Fruit fly (Drosophila melanogaster) whole organism, adult: Measurements from ENCODE around the gene Cat.

Experiments
- CG12768 ChIP-seq: fragments of 200-800 bp; sonication (Bioruptor generic); optimal IDR thresholded peaks from 2 replicates; lab custom pipeline; 2017; ENCODE audit warnings: missing biosample characterization, missing genetic modification characterization, mild to moderate bottlenecking, moderate library complexity, missing genetic modification reagents
- CG1620 ChIP-seq: fragments of 200-800 bp; sonication (Bioruptor generic); optimal IDR thresholded peaks from 2 replicates; lab custom pipeline; 2016; ENCODE audit warnings: missing biosample characterization, missing genetic modification characterization
- CG33017 ChIP-seq: fragments of 200-800 bp; sonication (Bioruptor generic); optimal IDR thresholded peaks from 2 replicates; lab custom pipeline; 2018; ENCODE audit warnings: missing biosample characterization, mild to moderate bottlenecking, missing genetic modification characterization, moderate library complexity
- CG5204 ChIP-seq: fragments of 200-800 bp; sonication (Bioruptor generic); optimal IDR thresholded peaks from 2 replicates; lab custom pipeline; 2016; ENCODE audit warnings: missing biosample characterization, missing genetic modification characterization
- CG7045 ChIP-seq: fragments of 200-800 bp; sonication (Bioruptor generic); optimal IDR thresholded peaks from 2 replicates; lab custom pipeline; 2017; ENCODE audit warnings: missing biosample characterization, mild to moderate bottlenecking, missing genetic modification characterization
- CG7101 ChIP-seq: fragments of 200-800 bp; sonication (Bioruptor generic); optimal IDR thresholded peaks from 2 replicates; lab custom pipeline; 2018; ENCODE audit warnings: missing biosample characterization, mild to moderate bottlenecking, missing genetic modification characterization, moderate library complexity
- Crg-1 ChIP-seq: fragments of 200-800 bp; sonication (Bioruptor generic); optimal IDR thresholded peaks from 2 replicates; lab custom pipeline; 2016; ENCODE audit warnings: missing biosample characterization, missing genetic modification characterization
- cnc ChIP-seq, 2 experiments: fragments of >200 bp; optimal IDR thresholded peaks; 2 replicates each; lab custom pipeline; 2017
- ovo ChIP-seq: fragments of 200-800 bp; sonication (Bioruptor generic); optimal IDR thresholded peaks from 2 replicates; lab custom pipeline; 2016; ENCODE audit warnings: missing biosample characterization, missing genetic modification characterization
- tj ChIP-seq: fragments of 200-800 bp; sonication (Bioruptor generic); optimal IDR thresholded peaks from 3 replicates; lab custom pipeline; 2017; ENCODE audit warnings: missing biosample characterization, mild to moderate bottlenecking, missing genetic modification characterization, moderate library complexity

- TF ChIP-seq Crg-1 (GFP tag; lab: Kevin White, UChicago) (no peak), CG12768 (GFP tag; lab: Kevin White, UChicago) (no peak), tj (GFP tag; lab: Kevin White, UChicago) (no peak), CG5204 (GFP tag; lab: Kevin White, UChicago) (no peak), cnc (optimal IDR thresholded peaks at IDR 0.05; lab: Kevin White, UChicago) (no peak), CG1620 (GFP tag; lab: Kevin White, UChicago) (no peak), CG33017 (tag; lab: Kevin White, UChicago) (no peak), CG7101 (tag; lab: Kevin White, UChicago) (no peak), CG7045 (GFP tag; lab: Kevin White, UChicago) (no peak), ovo (GFP tag; lab: Kevin White, UChicago) (no peak)
Measured at dm6 chr3L:18845833-18846232, 23.4 kb downstream of the Cat start.
